Fruit fly (Drosophila melanogaster) whole organism: ENCODE data around the gene CG3581.

Experiments
- CG8478 ChIP-seq: fragments of >200 bp; optimal IDR thresholded peaks from 2 replicates; lab custom pipeline; 2018; ENCODE audit warnings: inconsistent platforms
- Dll ChIP-seq: fragments of >200 bp; optimal IDR thresholded peaks from 2 replicates; lab custom pipeline; 2017
- EcR ChIP-seq, 2 experiments: fragments of >200 bp; optimal IDR thresholded peaks; 2 replicates each; lab custom pipeline; 2017; ENCODE audit warnings: missing biosample characterization in 2 of 2, missing genetic modification characterization in 2 of 2, missing genetic modification reagents in 2 of 2
- usp ChIP-seq: fragments of >200 bp; optimal IDR thresholded peaks from 2 replicates; lab custom pipeline; 2017; ENCODE audit warnings: missing biosample characterization, missing genetic modification characterization, mixed read lengths

DNA sequence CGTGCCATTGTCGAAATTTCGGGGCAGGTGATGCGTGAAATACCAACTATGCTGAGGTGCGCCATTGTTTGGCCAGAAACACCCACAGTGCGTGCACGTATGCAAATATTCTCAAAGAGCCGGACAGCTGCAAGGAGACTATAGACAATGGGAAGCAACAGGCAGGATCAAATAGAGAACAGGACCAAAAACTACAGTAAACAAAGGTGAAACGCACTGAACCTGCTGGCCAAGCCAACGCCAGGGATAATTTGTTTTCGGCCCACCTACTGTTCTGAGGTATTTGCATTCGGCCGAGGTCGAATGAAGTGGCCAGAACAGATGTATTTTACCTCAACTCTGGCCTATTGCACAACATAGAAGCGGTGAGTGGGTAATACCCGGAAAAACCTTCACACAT, 32.8 kb downstream of the CG3581 start:
- TF ChIP-seq EcR (GFP tag; optimal IDR thresholded peaks at IDR 0.05; lab: Kevin White, UChicago) (no peak), Dll (lab: Kevin White, UChicago) (no peak), CG8478 (lab: Kevin White, UChicago) (no peak), usp (GFP tag; lab: Kevin White, UChicago) (no peak)
